Worm (Caenorhabditis elegans) whole organism, young adult: ENCODE measurements around the gene fbxa-135.

ENCODE experiments used
- C17E4.6 ChIP-seq: fragments of 200-800 bp; sonication (Bioruptor generic); IDR thresholded peaks from 2 replicates; pipeline ENCODE4 v1.3.6; 2022; ENCODE audit warnings: missing genetic modification reagents, missing genetic modification characterization, missing compliant biosample characterization
- T07F8.4 ChIP-seq: sonication (generic microtip); optimal IDR thresholded peaks from 2 replicates; lab custom pipeline; 2016; ENCODE audit warnings: mild to moderate bottlenecking, missing genetic modification characterization, moderate library complexity, missing compliant biosample characterization
- aptf-2 ChIP-seq: fragments of 200-800 bp; sonication (Bioruptor generic); conservative IDR thresholded peaks from 2 replicates; pipeline ENCODE4 v1.3.6; 2022; ENCODE audit warnings: missing genetic modification reagents, missing genetic modification characterization, missing compliant biosample characterization
- egrh-3 ChIP-seq: fragments of 200-800 bp; sonication (Bioruptor generic); IDR thresholded peaks from 2 replicates; pipeline ENCODE4 v1.3.6; 2022; ENCODE audit warnings: missing genetic modification reagents, missing genetic modification characterization, missing compliant biosample characterization
- lsl-1 ChIP-seq: fragments of 200-800 bp; sonication (Bioruptor generic); optimal IDR thresholded peaks from 2 replicates; lab custom pipeline; 2018; ENCODE audit warnings: mild to moderate bottlenecking, missing genetic modification characterization, moderate library complexity, missing compliant biosample characterization
- nhr-90 ChIP-seq: sonication (generic microtip); optimal IDR thresholded peaks from 2 replicates; lab custom pipeline; 2016; ENCODE audit warnings: missing genotype, mild to moderate bottlenecking, missing genetic modification characterization, missing compliant biosample characterization
- xnd-1 ChIP-seq: sonication (generic microtip); optimal IDR thresholded peaks from 2 replicates; lab custom pipeline; 2016; ENCODE audit warnings: missing genotype, missing genetic modification reagents, missing genetic modification characterization, missing compliant biosample characterization
- zfh-2 ChIP-seq: fragments of 200-800 bp; sonication (Bioruptor generic); conservative IDR thresholded peaks from 2 replicates; pipeline ENCODE4 v1.3.6; 2022; ENCODE audit warnings: missing genetic modification reagents, missing genetic modification characterization, missing compliant biosample characterization

DNA sequence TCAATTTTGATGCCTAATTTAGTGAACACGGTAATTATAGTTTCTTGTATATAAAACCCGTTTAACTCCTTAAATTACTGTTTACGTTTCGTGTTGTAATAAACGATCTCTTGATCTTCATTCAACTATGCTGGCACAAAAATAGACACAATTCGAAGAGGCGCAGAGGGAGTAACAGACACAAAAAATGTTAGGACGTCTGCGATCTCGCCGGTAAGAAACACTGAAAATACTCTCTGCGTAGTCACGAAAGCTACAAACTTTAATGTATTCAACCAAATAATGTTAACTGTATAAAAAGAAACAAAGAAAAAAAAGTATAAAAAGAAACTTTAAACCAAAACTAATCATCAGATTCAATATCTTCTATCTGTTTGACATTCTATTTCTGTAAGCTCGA, 21.2 kb upstream of the fbxa-135 start, which contains the start of gene dhs-23:
- no peak for TF ChIP-seq T07F8.4
- no peak for TF ChIP-seq C17E4.6 (GFP tag; lab: Robert Waterston, UW)
- no peak for TF ChIP-seq lsl-1 (GFP tag; lab: Kevin White, UChicago)
- no peak for TF ChIP-seq nhr-90 (tag; lab: Kevin White, UChicago)
- TF ChIP-seq zfh-2 (GFP tag; lab: Robert Waterston, UW), result no peak
- no peak for TF ChIP-seq xnd-1 (tag; lab: Kevin White, UChicago)
- TF ChIP-seq aptf-2 (GFP tag; lab: Robert Waterston, UW), result no peak
- no peak for TF ChIP-seq egrh-3 (GFP tag; lab: Robert Waterston, UW)
